Fruit fly (Drosophila melanogaster) whole organism, wandering third instar larva: Measurements from ENCODE around the gene Lsp1gamma.

Experiments
- Abd-B ChIP-seq: fragments of >200 bp; optimal IDR thresholded peaks from 2 replicates; lab custom pipeline; 2017; ENCODE audit warnings: missing biosample characterization, missing genetic modification characterization
- CG32264 ChIP-seq: fragments of 200-800 bp; sonication (Bioruptor generic); optimal IDR thresholded peaks from 2 replicates; lab custom pipeline; 2016; ENCODE audit warnings: missing biosample characterization, missing genetic modification characterization
- CG9705 ChIP-seq: fragments of 200-800 bp; sonication (Bioruptor generic); optimal IDR thresholded peaks from 2 replicates; lab custom pipeline; 2018; ENCODE audit warnings: missing biosample characterization, mild to moderate bottlenecking, missing genetic modification characterization
- Dfd ChIP-seq: fragments of >200 bp; optimal IDR thresholded peaks from 2 replicates; lab custom pipeline; 2017; ENCODE audit warnings: missing biosample characterization, missing genetic modification characterization
- Dif ChIP-seq: fragments of 200-275, 200-300 bp; sonication (Bioruptor generic); optimal IDR thresholded peaks from 2 replicates; lab custom pipeline; 2018; ENCODE audit warnings: missing biosample characterization, missing genetic modification characterization; ENCODE audit not compliant: partially characterized antibody
- GATAd ChIP-seq: sonication (Bioruptor generic); optimal IDR thresholded peaks from 2 replicates; lab custom pipeline; 2016; ENCODE audit warnings: missing biosample characterization, missing genetic modification characterization
- HLH106 ChIP-seq: fragments of 200-800 bp; optimal IDR thresholded peaks from 3 replicates; lab custom pipeline; 2019; ENCODE audit warnings: missing biosample characterization, mild to moderate bottlenecking, missing genetic modification characterization, moderate library complexity
- Hnf4 ChIP-seq: fragments of 200-800 bp; sonication (Bioruptor generic); optimal IDR thresholded peaks from 2 replicates; lab custom pipeline; 2016; ENCODE audit warnings: missing biosample characterization, mild to moderate bottlenecking, missing genetic modification characterization
- Hr78 ChIP-seq: fragments of >200 bp; optimal IDR thresholded peaks from 2 replicates; lab custom pipeline; 2017; ENCODE audit warnings: missing biosample characterization, missing genetic modification characterization
- Hr83 ChIP-seq: fragments of 200-300 bp; sonication (Bioruptor generic); optimal IDR thresholded peaks from 2 replicates; lab custom pipeline; 2016; ENCODE audit warnings: missing biosample characterization, mild to moderate bottlenecking, missing genetic modification characterization, moderate library complexity; ENCODE audit not compliant: poor library complexity, severe bottlenecking
- Jra ChIP-seq: sonication (Bioruptor generic); optimal IDR thresholded peaks from 2 replicates; lab custom pipeline; 2016; ENCODE audit warnings: missing biosample characterization, missing genetic modification characterization
- Mio ChIP-seq: sonication (Bioruptor generic); optimal IDR thresholded peaks from 2 replicates; lab custom pipeline; 2016; ENCODE audit warnings: missing biosample characterization, missing genetic modification characterization
- Myc ChIP-seq: fragments of >200 bp; optimal IDR thresholded peaks from 2 replicates; lab custom pipeline; 2017
- N ChIP-seq: fragments of >200 bp; optimal IDR thresholded peaks from 2 replicates; lab custom pipeline; 2018; ENCODE audit warnings: missing biosample characterization, missing external identifiers, missing genetic modification characterization
- OdsH ChIP-seq: fragments of 200-800 bp; sonication (Bioruptor generic); optimal IDR thresholded peaks from 2 replicates; lab custom pipeline; 2016; ENCODE audit warnings: missing biosample characterization, mild to moderate bottlenecking, missing genetic modification characterization
- Rel ChIP-seq, 2 experiments: fragments of 200-800 bp; sonication (Bioruptor generic) in 1 of 2; optimal IDR thresholded peaks; 2 replicates in 1 of 2; 3 replicates in 1 of 2; lab custom pipeline; 2016 to 2019; ENCODE audit warnings: mild to moderate bottlenecking in 2 of 2, missing biosample characterization in 2 of 2, missing genetic modification characterization in 2 of 2, moderate library complexity in 1 of 2
- Vsx2 ChIP-seq: fragments of 200-300, 225-300 bp; sonication (Bioruptor generic); optimal IDR thresholded peaks from 2 replicates; lab custom pipeline; 2018; ENCODE audit warnings: missing biosample characterization, missing genetic modification characterization; ENCODE audit not compliant: partially characterized antibody
- br ChIP-seq: fragments of 200-800 bp; sonication (Bioruptor generic); optimal IDR thresholded peaks from 2 replicates; lab custom pipeline; 2016; ENCODE audit warnings: missing biosample characterization, missing genetic modification characterization
- dl ChIP-seq, 2 experiments: fragments of 175-275, 200-275 bp in 1 of 2; fragments of 200-275 bp in 1 of 2; sonication (Bioruptor generic); optimal IDR thresholded peaks; lab custom pipeline; 2018; ENCODE audit warnings: mild to moderate bottlenecking in 2 of 2, missing biosample characterization in 2 of 2, missing genetic modification characterization in 2 of 2, moderate library complexity in 2 of 2; ENCODE audit not compliant: partially characterized antibody in 2 of 2, insufficient read depth in 1 of 2
- dmrt93B ChIP-seq: fragments of 200-800 bp; sonication (Bioruptor generic); optimal IDR thresholded peaks from 2 replicates; lab custom pipeline; 2018; ENCODE audit warnings: missing biosample characterization, mild to moderate bottlenecking, missing genetic modification characterization
- ey ChIP-seq: fragments of 200-800 bp; sonication (Bioruptor generic); optimal IDR thresholded peaks from 2 replicates; lab custom pipeline; 2016; ENCODE audit warnings: missing biosample characterization, missing genetic modification characterization
- foxo ChIP-seq, 2 experiments: fragments of 200-800 bp; sonication (Bioruptor generic); optimal IDR thresholded peaks; 2 replicates in 1 of 2; 3 replicates in 1 of 2; lab custom pipeline; 2016 to 2017; ENCODE audit warnings: missing biosample characterization in 2 of 2, missing genetic modification characterization in 2 of 2
- fru ChIP-seq: fragments of 200-800 bp; sonication (Bioruptor generic); optimal IDR thresholded peaks from 3 replicates; lab custom pipeline; 2016; ENCODE audit warnings: missing biosample characterization, mild to moderate bottlenecking, missing genetic modification characterization
- h ChIP-seq: fragments of 200-800 bp; sonication (Bioruptor generic); optimal IDR thresholded peaks from 3 replicates; lab custom pipeline; 2016; ENCODE audit warnings: missing biosample characterization, mild to moderate bottlenecking, missing genetic modification characterization
- jim ChIP-seq: fragments of 175-275, 200-325 bp; sonication (Bioruptor generic); optimal IDR thresholded peaks from 2 replicates; lab custom pipeline; 2016; ENCODE audit warnings: missing biosample characterization, mild to moderate bottlenecking, missing genetic modification characterization
- pan ChIP-seq: fragments of >200 bp; optimal IDR thresholded peaks from 2 replicates; lab custom pipeline; 2017
- rgr ChIP-seq: fragments of 200-800 bp; sonication (Bioruptor generic); optimal IDR thresholded peaks from 3 replicates; lab custom pipeline; 2016; ENCODE audit warnings: missing biosample characterization, mild to moderate bottlenecking, missing genetic modification characterization
- sage ChIP-seq: fragments of 200-800 bp; sonication (Bioruptor generic); optimal IDR thresholded peaks from 2 replicates; lab custom pipeline; 2016; ENCODE audit warnings: missing biosample characterization, mild to moderate bottlenecking, missing genetic modification characterization
- sv ChIP-seq: fragments of 200-800 bp; sonication (Bioruptor generic); optimal IDR thresholded peaks from 3 replicates; lab custom pipeline; 2016; ENCODE audit warnings: missing biosample characterization, missing genetic modification characterization
- tai ChIP-seq: sonication (Bioruptor generic); optimal IDR thresholded peaks from 2 replicates; lab custom pipeline; 2016; ENCODE audit warnings: missing biosample characterization, missing genetic modification characterization
- usp ChIP-seq: fragments of >200 bp; optimal IDR thresholded peaks from 2 replicates; lab custom pipeline; 2017; ENCODE audit warnings: missing biosample characterization, missing genetic modification characterization
- woc ChIP-seq: sonication (Bioruptor generic); optimal IDR thresholded peaks from 2 replicates; lab custom pipeline; 2016; ENCODE audit warnings: missing biosample characterization, mild to moderate bottlenecking, missing genetic modification characterization

Gene Lsp1gamma

DNA sequence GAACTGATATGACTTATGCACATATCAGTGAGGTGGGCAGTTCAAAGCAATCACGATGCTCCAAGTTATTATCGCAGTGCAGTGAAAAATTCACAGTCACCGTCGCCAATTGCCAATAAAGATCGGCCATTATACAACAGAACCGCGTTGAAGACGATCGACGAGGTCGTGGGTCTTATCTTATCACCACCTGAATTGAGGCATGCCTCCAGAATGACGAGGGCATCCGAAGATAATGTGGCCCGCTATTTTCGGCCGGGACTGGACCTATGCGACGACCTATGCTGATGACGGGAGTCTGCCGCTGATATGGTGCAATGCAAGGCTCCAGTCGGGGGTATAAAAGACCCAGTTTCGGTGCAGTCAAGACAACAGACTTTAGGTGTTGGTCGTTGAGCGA lies at the start of gene Lsp1gamma:
Gene Lsp1gamma (plus strand): TSS at position 368 of the 400 bp plus-strand sequence.
- TF ChIP-seq Mio (GFP tag; lab: Kevin White, UChicago) (no peak), ey (no peak), pan (lab: Kevin White, UChicago) (no peak), sage (GFP tag; lab: Kevin White, UChicago) (no peak), CG32264 (no peak), sv (GFP tag; lab: Kevin White, UChicago) (no peak), Vsx2 (no peak), fru (GFP tag; lab: Kevin White, UChicago) (peak; percentile 20), tai (GFP tag; lab: Kevin White, UChicago) (no peak), Jra (GFP tag; lab: Kevin White, UChicago) (no peak), dmrt93B (no peak), Rel (GFP tag; optimal IDR thresholded peaks at IDR 0.05; lab: Kevin White, UChicago) (no peak), Rel (tag; optimal IDR thresholded peaks at IDR 0.05; lab: Kevin White, UChicago) (peak; percentile 24)

DNA sequence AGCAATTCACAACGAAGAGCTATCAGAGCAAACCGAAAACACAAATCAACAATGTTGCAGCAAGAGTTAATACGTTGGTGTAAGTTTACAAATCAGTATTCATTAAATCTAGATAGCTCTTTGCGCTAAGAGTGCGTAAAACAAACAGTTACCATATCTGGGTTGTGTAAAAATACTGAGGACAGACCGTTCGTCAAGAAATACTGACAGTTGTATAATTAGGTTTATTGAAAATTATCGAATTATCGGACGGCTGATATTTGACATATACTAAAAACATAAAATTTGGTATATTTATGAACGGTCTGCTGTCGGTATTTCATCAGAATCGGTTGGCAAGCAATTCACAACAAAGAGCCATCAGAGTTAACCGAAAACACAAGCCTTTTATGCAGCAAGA lies 44.2 kb upstream of the Lsp1gamma start, which contains the start of gene mthl8:
Gene mthl8 (plus strand): TSS at position 360 of the 400 bp plus-strand sequence.
- TF ChIP-seq woc (GFP tag; lab: Kevin White, UChicago) (no peak), Vsx2 (no peak), foxo (GFP tag; optimal IDR thresholded peaks at IDR 0.05; lab: Kevin White, UChicago) (no peak), dl (GFP tag; optimal IDR thresholded peaks at IDR 0.05; lab: Kevin White, UChicago; ENCODE audit: insufficient read depth in 1 of 2, partially characterized antibody in 2 of 2) (no peak), N (GFP tag; lab: Kevin White, UChicago) (no peak), tai (GFP tag; lab: Kevin White, UChicago) (no peak), sv (GFP tag; lab: Kevin White, UChicago) (no peak), GATAd (GFP tag; lab: Kevin White, UChicago) (no peak), Myc (lab: Kevin White, UChicago) (no peak), Dif (no peak)

DNA sequence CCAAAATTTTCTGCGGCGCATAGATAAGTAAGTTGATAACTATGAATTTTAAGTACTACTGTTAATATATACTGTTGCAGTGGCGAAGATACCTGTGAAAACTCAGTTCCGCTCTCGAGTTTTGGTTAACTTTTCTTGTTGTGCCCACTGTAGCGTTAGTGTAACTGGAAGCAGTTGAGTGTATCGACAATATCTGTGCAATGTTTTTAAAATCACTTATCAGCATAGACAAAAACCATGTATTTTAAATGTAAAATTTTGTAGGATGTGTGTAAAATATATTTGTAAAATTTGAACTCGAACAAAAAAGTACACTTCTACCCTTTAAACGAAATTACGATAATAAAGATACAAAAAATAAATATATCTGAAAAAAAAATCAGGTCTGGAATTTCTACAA lies 40.3 kb upstream of the Lsp1gamma start:
- TF ChIP-seq HLH106 (tag; lab: Kevin White, UChicago) (no peak), jim (GFP tag; lab: Kevin White, UChicago) (no peak), h (no peak)
- TF ChIP-seq, all 38 proteins: peak for 0

DNA sequence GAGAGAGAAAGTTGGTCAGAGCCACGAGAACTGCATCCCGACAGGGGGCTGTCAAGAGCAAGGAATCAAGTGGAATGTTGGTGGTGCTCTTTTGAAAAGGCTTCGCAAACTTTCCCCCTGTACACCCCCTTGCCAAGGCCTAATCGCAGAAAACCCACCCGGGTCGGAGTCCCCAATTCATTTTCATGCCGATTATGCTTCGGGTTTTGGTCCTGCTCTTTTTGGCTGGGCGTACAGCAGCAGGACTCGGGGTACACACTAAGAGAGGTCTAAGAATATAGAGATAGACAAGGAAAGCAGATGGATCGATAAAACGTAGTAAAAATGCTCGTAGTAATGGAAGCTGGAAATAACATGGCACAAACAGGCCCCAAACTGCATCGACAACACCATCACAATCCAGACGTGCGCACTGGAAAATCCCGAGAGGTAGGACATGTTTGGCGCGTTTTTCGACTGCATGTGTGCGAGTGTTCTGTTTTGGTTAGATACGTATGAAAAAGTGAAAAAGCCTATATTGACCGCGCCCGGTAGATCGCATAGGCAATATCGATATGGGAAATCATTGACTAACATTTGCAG lies 39.4 kb upstream of the Lsp1gamma start:
- TF ChIP-seq woc (GFP tag; lab: Kevin White, UChicago), result no peak

DNA sequence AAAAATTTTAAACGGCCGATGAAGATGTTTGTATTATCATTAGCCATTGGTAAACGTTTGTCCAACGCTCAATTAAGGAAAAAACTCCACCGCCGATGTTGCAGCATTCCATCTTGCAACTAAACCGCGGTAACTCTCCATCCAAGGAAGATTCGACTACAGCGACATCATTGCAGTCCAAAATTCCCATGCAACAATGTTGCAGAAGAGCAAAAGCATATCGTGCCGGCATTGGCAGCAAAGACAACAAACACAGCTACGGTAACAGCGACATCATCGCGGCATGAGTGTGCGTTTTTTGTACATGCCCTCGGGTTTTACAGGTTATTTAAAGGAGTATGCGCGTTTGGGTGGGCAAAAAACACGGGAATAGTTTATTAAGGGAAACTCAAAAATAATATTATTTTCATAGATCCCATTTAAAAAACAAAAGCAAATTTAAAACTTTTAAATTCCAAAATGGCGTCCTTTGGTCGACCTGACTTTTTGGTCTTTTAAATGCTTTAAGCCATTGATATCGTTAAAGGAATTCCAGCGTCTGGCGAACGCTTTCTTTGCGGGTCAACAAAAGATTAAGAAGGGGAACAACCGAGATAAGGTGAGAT lies 36.5 kb upstream of the Lsp1gamma start:
- no peak for TF ChIP-seq dmrt93B
- no peak for TF ChIP-seq tai (GFP tag; lab: Kevin White, UChicago)
- TF ChIP-seq jim (GFP tag; lab: Kevin White, UChicago), result no peak
- TF ChIP-seq woc (GFP tag; lab: Kevin White, UChicago), result no peak
- TF ChIP-seq OdsH, result no peak
- TF ChIP-seq dl (GFP tag; optimal IDR thresholded peaks at IDR 0.05; lab: Kevin White, UChicago; ENCODE audit: insufficient read depth in 1 of 2, partially characterized antibody in 2 of 2), result no peak
- no peak for TF ChIP-seq Mio (GFP tag; lab: Kevin White, UChicago)
- no peak for TF ChIP-seq Hr78
- TF ChIP-seq sv (GFP tag; lab: Kevin White, UChicago), result no peak
- no peak for TF ChIP-seq N (GFP tag; lab: Kevin White, UChicago)
- TF ChIP-seq h, result no peak

DNA sequence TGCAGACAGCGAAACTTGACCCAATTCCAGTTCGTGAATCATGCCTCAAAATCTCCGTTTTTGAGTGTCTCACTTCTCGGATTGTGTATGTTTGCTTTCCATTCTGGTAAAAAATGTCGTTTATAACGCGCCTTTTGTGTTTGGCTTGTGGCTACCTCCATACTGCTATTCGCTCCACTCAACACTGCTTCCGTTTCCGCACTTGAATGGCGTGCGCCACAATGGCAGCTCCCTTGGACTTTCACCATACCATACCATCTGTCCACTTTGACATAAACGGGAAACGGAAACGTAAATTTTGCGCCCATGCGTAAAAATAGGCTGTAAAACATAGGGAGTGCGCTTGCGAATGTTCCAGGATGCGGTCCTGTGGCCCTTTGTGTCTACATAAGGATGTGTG lies 31.6 kb upstream of the Lsp1gamma start:
- TF ChIP-seq dl (GFP tag; optimal IDR thresholded peaks at IDR 0.05; lab: Kevin White, UChicago; ENCODE audit: insufficient read depth in 1 of 2, partially characterized antibody in 2 of 2), result no peak
- no peak for TF ChIP-seq h
- TF ChIP-seq OdsH, result no peak
- TF ChIP-seq CG9705, result no peak
- TF ChIP-seq Jra (GFP tag; lab: Kevin White, UChicago), result no peak
- TF ChIP-seq br (GFP tag; lab: Kevin White, UChicago), result no peak
- no peak for TF ChIP-seq usp (GFP tag; lab: Kevin White, UChicago)
- no peak for TF ChIP-seq rgr
- TF ChIP-seq dmrt93B, result no peak
- TF ChIP-seq Abd-B (GFP tag; lab: Kevin White, UChicago), result no peak
- TF ChIP-seq N (GFP tag; lab: Kevin White, UChicago), result no peak
- no peak for TF ChIP-seq ey
- TF ChIP-seq Hnf4 (GFP tag; lab: Kevin White, UChicago), result no peak
- no peak for TF ChIP-seq Dfd (GFP tag; lab: Kevin White, UChicago)
- TF ChIP-seq Hr78, result no peak
- no peak for TF ChIP-seq Hr83 (GFP tag; lab: Kevin White, UChicago)
- TF ChIP-seq Vsx2, result no peak
- TF ChIP-seq HLH106 (tag; lab: Kevin White, UChicago), result no peak
